Worm (Caenorhabditis elegans) whole organism, mixed stage, embryonic: ENCODE results near the gene nspe-8.

Experiments
- lin-32 ChIP-seq: fragments of 200-800 bp; sonication (Bioruptor generic); optimal IDR thresholded peaks from 2 replicates; lab custom pipeline; 2018; ENCODE audit warnings: mild to moderate bottlenecking, missing genetic modification characterization, missing compliant biosample characterization
- unc-39 ChIP-seq: fragments of 150-350 bp; optimal IDR thresholded peaks from 2 replicates; lab custom pipeline; 2014; ENCODE audit warnings: missing biosample characterization, missing genetic modification characterization

DNA sequence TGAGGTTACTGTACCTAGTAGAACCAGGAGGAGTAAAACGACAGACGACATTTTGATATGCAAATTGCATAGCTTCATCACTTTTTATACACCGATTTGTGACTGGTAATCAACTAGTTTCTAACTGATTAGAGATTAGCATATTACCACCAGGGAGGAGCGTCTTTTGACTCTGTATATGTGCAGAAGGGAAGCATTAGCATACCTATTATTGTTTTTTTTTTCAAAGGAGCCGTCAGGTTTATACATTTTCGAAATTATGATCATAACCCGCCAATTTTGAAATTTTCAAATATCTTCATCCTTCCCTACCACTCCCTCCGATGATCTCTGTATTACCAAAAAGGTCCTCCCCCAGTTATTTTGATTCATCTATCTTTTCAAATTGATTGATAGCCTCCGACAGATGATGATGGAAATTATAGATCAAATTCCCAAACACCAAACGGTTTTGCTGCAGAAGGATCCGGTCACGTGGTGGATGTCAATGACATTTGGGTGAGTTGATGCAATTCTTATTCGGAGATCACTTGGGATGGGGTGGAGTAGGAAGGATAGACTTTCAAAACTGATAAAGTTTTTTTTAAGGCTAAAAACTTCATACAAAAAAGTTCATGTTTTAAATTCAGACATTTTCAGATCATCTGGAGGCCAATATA lies at the start of gene nspe-8:
- no peak for TF ChIP-seq unc-39 (tag; lab: Kevin White, UChicago)
- TF ChIP-seq lin-32 = no peak
